Worm (Caenorhabditis elegans): ENCODE measurements around the gene str-66.

ce11 chrV:3151862-3152261 is 47.8 kb upstream of the str-66 start, which contains the start of gene srab-6:
- TF ChIP-seq elt-3 (tag; optimal IDR thresholded peaks at IDR 0.05) (no peak), nhr-67 (tag; optimal IDR thresholded peaks at IDR 0.05) (no peak), snpc-4 (tag; optimal IDR thresholded peaks at IDR 0.05) (no peak), ZK546.5 (tag; optimal IDR thresholded peaks at IDR 0.05) (no peak), ceh-9 (tag; optimal IDR thresholded peaks at IDR 0.05) (no peak), ama-1 (optimal IDR thresholded peaks at IDR 0.05) (no peak)

Data from whole organism, L3 larva.